Fruit fly (Drosophila melanogaster): Measurements from ENCODE around the gene eIF2Balpha.

dm6 chr3R:29982027-29982426, 46.3 kb upstream of the eIF2Balpha start:
- TF ChIP-seq pan (optimal IDR thresholded peaks at IDR 0.05), result no peak
- no peak for TF ChIP-seq Dll (optimal IDR thresholded peaks at IDR 0.05)

Data from whole organism.